Worm (Caenorhabditis elegans): ENCODE measurements around the gene T24H7.8.

T24H7.8 gene

DNA sequence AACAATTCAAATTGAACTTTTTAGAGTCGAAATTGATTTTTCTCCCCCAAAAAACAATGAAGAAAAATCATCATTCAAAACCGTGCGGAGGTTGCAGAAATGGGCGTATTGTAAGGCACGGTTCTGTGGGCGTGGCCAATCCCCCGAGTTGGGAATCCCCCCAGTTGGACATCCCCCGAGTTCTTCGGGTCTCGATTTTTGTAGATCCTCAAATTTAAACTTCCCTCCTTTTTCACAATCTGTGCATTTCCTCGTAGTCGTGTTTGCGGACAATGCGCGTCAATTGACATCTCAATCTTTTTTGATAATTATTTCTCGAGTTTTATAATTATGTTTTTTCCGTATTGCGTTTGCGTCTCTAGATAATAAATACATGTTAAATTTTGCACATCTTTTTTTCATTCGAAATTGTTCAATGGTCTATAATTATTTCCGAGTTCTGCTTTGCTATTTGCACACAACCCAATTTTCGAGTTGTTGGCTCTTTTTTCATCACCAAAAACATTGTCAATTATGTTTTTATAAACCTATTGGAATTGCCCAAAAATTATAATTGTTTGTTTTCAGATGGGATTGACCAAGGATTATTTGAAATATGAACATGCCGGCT, 28.1 kb downstream of the T24H7.8 start, which contains the start of gene F13H8.2 (continued):
- TF ChIP-seq fkh-10 (GFP tag; optimal IDR thresholded peaks at IDR 0.05) (peak; percentile 20), blmp-1 (tag; optimal IDR thresholded peaks at IDR 0.05) (peak; percentile 70), pag-3 (tag; optimal IDR thresholded peaks at IDR 0.05; ENCODE audit: borderline replicate concordance, insufficient read depth) (no peak), rnt-1 (tag; optimal IDR thresholded peaks at IDR 0.05) (peak; percentile 88), ceh-63 (GFP tag; optimal IDR thresholded peaks at IDR 0.05) (no peak), ztf-11 (tag; optimal IDR thresholded peaks at IDR 0.05) (peak in 1 of 2 experiments; percentile 59), ceh-90 (tag; optimal IDR thresholded peaks at IDR 0.05) (no peak), egl-27 (tag; optimal IDR thresholded peaks at IDR 0.05) (no peak), dpl-1 (GFP tag; optimal IDR thresholded peaks at IDR 0.05) (peak; percentile 96 to 98 (median 97)), mep-1 (tag; optimal IDR thresholded peaks at IDR 0.05) (peak; percentile 80), C34B4.2 (tag; optimal IDR thresholded peaks at IDR 0.05) (no peak), swsn-7 (tag; optimal IDR thresholded peaks at IDR 0.05) (peak; percentile 82), ceh-8 (GFP tag; optimal IDR thresholded peaks at IDR 0.05) (peak; percentile 83), snu-23 (GFP tag; optimal IDR thresholded peaks at IDR 0.05) (peak; percentile 86), C16A3.4 (tag; optimal IDR thresholded peaks at IDR 0.05) (peak; percentile 80), xbp-1 (tag; optimal IDR thresholded peaks at IDR 0.05) (peak; percentile 75), elt-3 (tag; optimal IDR thresholded peaks at IDR 0.05) (peak in 2 of 6 experiments; percentile 55), unc-98 (GFP tag; IDR thresholded peaks at IDR 0.05) (no peak), zip-4 (GFP tag; optimal IDR thresholded peaks at IDR 0.05) (peak; percentile 54), lir-3 (tag; optimal IDR thresholded peaks at IDR 0.05; ENCODE audit: poor library complexity) (peak; percentile 72), unc-86 (tag; optimal IDR thresholded peaks at IDR 0.05) (peak; percentile 80), aly-2 (tag; optimal IDR thresholded peaks at IDR 0.05) (peak; percentile 63), tlp-1 (tag; optimal IDR thresholded peaks at IDR 0.05) (no peak), efl-3 (GFP tag; optimal IDR thresholded peaks at IDR 0.05) (no peak), unc-62 (GFP tag; optimal IDR thresholded peaks at IDR 0.05) (no peak), mab-9 (GFP tag; IDR thresholded peaks at IDR 0.05) (peak; percentile 83), nhr-90 (tag; optimal IDR thresholded peaks at IDR 0.05; ENCODE audit: poor library complexity) (peak; percentile 77), unc-30 (tag; optimal IDR thresholded peaks at IDR 0.05) (no peak), tbx-2 (tag; optimal IDR thresholded peaks at IDR 0.05) (peak; percentile 86), aha-1 (tag; optimal IDR thresholded peaks at IDR 0.05) (no peak), grh-1 (GFP tag; IDR thresholded peaks at IDR 0.05) (peak; percentile 82)

DNA sequence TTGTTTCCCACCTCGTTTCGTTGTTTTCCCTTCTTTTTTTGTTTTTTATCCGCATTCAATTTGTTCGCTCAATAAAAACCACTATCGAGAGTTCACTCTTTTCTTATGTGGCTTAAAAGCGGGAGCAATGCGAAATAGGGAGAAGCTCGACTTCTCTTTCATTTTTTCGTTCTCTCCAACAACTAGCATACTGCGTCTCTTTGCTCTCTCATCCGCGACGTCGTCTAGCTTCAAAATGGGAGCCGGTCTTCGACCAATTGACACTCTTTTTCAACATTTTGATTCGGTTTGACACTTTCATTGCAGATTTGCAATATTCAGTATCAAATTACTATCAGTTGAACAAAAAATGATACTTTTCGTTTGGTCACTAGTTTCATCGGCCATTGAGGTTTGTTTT, 32.1 kb downstream of the T24H7.8 start, which contains the start of gene bpl-1:
bpl-1 (plus strand) TSS at position 301 of the 400 bp plus-strand sequence.
- TF ChIP-seq ceh-8 (GFP tag; optimal IDR thresholded peaks at IDR 0.05) (no peak), lin-15B (tag; optimal IDR thresholded peaks at IDR 0.05) (no peak), lsy-2 (tag; optimal IDR thresholded peaks at IDR 0.05) (peak in 1 of 2 experiments; percentile 1), hpl-2 (GFP tag; optimal IDR thresholded peaks at IDR 0.05) (no peak), lin-14 (GFP tag; optimal IDR thresholded peaks at IDR 0.05) (peak; percentile 28), nhr-71 (tag; optimal IDR thresholded peaks at IDR 0.05) (no peak), rnt-1 (tag; optimal IDR thresholded peaks at IDR 0.05) (no peak), sup-37 (GFP tag; optimal IDR thresholded peaks at IDR 0.05) (no peak), mef-2 (tag; optimal IDR thresholded peaks at IDR 0.05) (no peak), unc-30 (tag; optimal IDR thresholded peaks at IDR 0.05) (no peak), C34B4.2 (tag; optimal IDR thresholded peaks at IDR 0.05) (no peak), ceh-82 (tag; optimal IDR thresholded peaks at IDR 0.05) (peak in 1 of 3 experiments; percentile 2), ceh-63 (GFP tag; optimal IDR thresholded peaks at IDR 0.05) (no peak), vab-15 (tag; optimal IDR thresholded peaks at IDR 0.05) (no peak), dsc-1 (tag; optimal IDR thresholded peaks at IDR 0.05) (no peak), irx-1 (tag; optimal IDR thresholded peaks at IDR 0.05) (no peak), zip-4 (GFP tag; optimal IDR thresholded peaks at IDR 0.05) (no peak), skn-1 (tag; optimal IDR thresholded peaks at IDR 0.05) (no peak), efl-1 (optimal IDR thresholded peaks at IDR 0.05) (peak; percentile 3 to 9), efl-1 (GFP tag; optimal IDR thresholded peaks at IDR 0.05 in 1 of 2) (no peak), dpl-1 (GFP tag; optimal IDR thresholded peaks at IDR 0.05) (peak in 1 of 3 experiments; percentile 10)
